Fruit fly (Drosophila melanogaster): ENCODE measurements around the gene CG16825.

DNA sequence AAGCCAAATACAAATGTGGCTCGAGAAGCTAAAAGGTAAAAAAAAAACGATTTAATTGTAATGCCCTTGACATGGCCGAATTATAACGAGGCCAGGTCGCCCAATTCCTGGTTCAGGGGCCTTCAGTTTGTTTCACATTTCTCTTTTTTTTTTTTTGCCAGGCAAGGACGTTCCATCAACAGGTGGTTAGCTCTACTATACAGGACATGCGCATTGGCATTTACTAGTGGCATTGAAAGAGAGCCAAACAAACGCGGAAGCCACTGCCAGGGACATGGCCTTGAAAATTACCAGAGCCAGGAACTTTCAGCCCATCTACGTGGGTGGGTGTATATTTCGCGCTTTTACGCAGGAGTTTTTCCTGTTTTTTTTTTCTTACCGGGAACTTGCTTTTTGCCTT is 18.8 kb upstream of the CG16825 start:
- TF ChIP-seq psq (optimal IDR thresholded peaks at IDR 0.05) (no peak), h (optimal IDR thresholded peaks at IDR 0.05) (no peak), Myc (optimal IDR thresholded peaks at IDR 0.05) (no peak), Sin3A (optimal IDR thresholded peaks at IDR 0.05) (no peak), ttk (optimal IDR thresholded peaks at IDR 0.05) (no peak)
